Worm (Caenorhabditis elegans): ENCODE results near the gene nmad-1.
A peak's percentile ranks its signal among the peaks of the same experiment; 100 is the strongest.

The nmad-1 gene

DNA sequence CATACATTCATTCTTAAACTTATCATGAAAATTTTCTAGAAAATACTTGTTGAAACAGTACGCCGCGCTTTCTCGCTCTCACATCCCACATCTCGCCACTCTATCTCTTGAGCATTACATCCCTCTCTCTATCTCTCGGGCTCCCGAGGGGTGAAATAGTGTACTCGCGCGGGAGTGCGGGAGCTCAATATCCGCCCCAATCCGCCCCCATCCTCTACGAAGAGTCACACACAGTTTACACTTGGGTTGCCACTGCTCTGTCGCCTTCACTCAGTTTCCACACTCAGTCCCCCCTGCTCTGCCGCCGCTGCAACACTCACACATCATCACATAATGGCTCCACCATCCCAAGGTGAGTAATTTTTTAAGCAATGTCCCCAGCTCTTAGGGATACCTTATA is 10.1 kb upstream of the nmad-1 start, which contains the start of gene mlc-3:
Gene mlc-3, plus strand, starts transcription at position 227 of the 400 bp plus-strand sequence.
- TF ChIP-seq fkh-2 (tag; optimal IDR thresholded peaks at IDR 0.05) = no peak
- TF ChIP-seq aly-2 (tag; optimal IDR thresholded peaks at IDR 0.05) = no peak
- no peak for TF ChIP-seq lsy-12 (tag; optimal IDR thresholded peaks at IDR 0.05)
- TF ChIP-seq R02D3.7 (tag; optimal IDR thresholded peaks at IDR 0.05) = no peak
- TF ChIP-seq nhr-237 (tag; optimal IDR thresholded peaks at IDR 0.05) = no peak
- no peak for TF ChIP-seq daf-12 (tag; optimal IDR thresholded peaks at IDR 0.05)
- TF ChIP-seq ceh-16 (tag; optimal IDR thresholded peaks at IDR 0.05) = no peak
- TF ChIP-seq unc-39 (tag; optimal IDR thresholded peaks at IDR 0.05) = no peak
- no peak for TF ChIP-seq ztf-4 (tag; optimal IDR thresholded peaks at IDR 0.05)
- no peak for TF ChIP-seq ztf-11 (tag; optimal IDR thresholded peaks at IDR 0.05)
- TF ChIP-seq pqm-1 (tag; optimal IDR thresholded peaks at IDR 0.05) = no peak
- no peak for TF ChIP-seq lin-39 (tag; optimal IDR thresholded peaks at IDR 0.05)
- TF ChIP-seq ceh-9 (tag; optimal IDR thresholded peaks at IDR 0.05) = no peak
- no peak for TF ChIP-seq nhr-77 (tag; optimal IDR thresholded peaks at IDR 0.05)
- no peak for TF ChIP-seq ceh-82 (tag; optimal IDR thresholded peaks at IDR 0.05)
- no peak for TF ChIP-seq nhr-12 (tag; optimal IDR thresholded peaks at IDR 0.05)
- TF ChIP-seq mml-1 (tag; optimal IDR thresholded peaks at IDR 0.05) = no peak

DNA sequence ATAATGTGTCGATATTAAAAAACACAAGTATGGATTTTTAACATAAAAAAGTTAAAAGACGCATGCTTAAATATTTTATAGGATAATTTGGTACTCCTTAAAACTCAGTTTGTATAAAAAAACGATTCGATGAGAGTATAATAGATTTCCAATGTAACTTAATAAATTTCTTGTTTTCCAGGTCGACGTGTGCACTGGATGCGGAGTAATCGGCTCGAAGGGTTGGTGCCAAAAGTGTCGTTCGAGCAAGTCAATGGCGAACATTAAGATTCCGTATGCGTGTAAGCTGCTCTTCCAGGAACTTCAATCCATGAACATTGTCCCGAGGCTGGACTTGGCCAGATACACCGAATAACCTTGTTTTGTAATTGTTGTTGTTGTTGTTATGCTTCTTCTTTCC is 9.6 kb upstream of the nmad-1 start:
- no peak for TF ChIP-seq lsy-12 (tag; optimal IDR thresholded peaks at IDR 0.05)

DNA sequence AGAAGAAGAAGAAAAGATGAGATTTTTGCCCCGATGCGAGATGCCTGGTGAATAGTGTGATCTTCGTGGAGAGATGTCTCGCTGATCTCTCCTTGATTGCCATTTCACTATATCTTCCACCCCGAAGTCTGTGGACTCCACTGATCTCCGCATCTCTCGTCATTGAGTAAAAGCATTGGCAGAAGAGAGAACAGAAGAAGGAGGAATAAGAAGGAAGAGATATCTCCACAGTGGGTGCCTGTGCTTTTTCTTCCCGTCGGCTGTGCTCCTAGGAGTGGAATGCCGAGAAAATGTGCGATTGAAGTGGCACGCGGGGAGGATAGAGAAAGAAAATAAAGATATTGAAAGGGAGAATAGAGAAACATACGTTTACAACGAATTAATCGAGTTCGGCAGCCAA is 8.9 kb upstream of the nmad-1 start:
- TF ChIP-seq nfya-1 (tag; optimal IDR thresholded peaks at IDR 0.05; ENCODE audit: insufficient read depth) (peak; percentile 23), unc-39 (tag; optimal IDR thresholded peaks at IDR 0.05) (no peak)

DNA sequence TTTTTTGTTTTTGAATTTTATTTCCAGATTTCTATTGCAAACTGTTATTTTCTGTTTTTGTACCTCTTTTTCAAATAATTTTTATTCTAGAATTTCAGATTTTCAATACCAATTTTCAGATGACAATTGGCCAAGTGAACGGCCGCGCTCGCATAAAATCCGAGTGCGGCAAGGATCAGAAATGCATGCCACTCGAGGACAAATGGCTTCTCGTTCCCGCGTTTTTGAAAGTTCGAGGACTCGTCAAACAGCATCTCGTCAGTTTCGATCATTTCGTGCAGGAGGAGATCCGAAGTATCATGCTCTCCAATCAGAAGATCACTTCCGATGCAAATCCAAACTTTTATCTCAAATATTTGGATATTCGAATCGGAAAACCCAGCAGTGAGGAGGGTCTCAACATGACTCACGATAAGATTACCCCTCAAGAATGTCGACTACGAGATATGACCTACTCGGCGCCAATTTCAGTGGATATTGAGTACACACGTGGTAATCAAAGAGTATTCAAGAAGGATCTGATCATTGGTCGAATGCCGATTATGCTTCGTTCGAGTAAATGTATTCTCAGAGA is 2.6 kb upstream of the nmad-1 start, which contains the start of gene rpc-2:
Gene rpc-2, plus strand, starts transcription at position 120 of the 574 bp plus-strand sequence.
- no peak for TF ChIP-seq ZK546.5 (tag; optimal IDR thresholded peaks at IDR 0.05)
- TF ChIP-seq ama-1 (optimal IDR thresholded peaks at IDR 0.05) = peak; percentile 64
- no peak for TF ChIP-seq jun-1 (tag; optimal IDR thresholded peaks at IDR 0.05)
- no peak for TF ChIP-seq ceh-28 (tag; optimal IDR thresholded peaks at IDR 0.05)
- no peak for TF ChIP-seq skn-1 (tag; optimal IDR thresholded peaks at IDR 0.05)
- no peak for TF ChIP-seq nhr-77 (tag; optimal IDR thresholded peaks at IDR 0.05)
- TF ChIP-seq elt-2 (tag; optimal IDR thresholded peaks at IDR 0.05) = peak; percentile 8

DNA sequence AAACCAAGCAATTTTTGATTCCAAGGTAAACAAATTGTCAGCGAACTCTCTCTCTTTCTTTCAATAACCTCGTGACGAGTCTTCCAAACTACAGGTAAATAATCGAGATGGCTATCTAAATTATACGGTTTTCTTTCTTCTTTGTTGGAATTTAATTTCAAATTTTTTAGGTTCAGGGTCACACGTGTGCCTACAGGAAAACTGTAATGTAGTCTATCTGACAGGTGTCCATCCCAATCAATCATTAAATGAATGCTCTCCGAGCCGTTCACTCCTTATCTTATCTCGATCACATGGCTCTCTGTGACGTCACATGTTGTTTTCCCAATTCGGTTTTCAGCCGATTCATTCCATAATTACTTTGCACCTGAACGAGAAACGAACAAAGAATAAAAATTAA is 1.6 kb downstream of the nmad-1 start:
- TF ChIP-seq elt-1 (tag; optimal IDR thresholded peaks at IDR 0.05) (peak; percentile 52), pqm-1 (tag; optimal IDR thresholded peaks at IDR 0.05) (peak; percentile 70), R02D3.7 (tag; optimal IDR thresholded peaks at IDR 0.05) (no peak), pha-4 (tag; optimal IDR thresholded peaks at IDR 0.05) (peak; percentile 53), nhr-43 (tag; optimal IDR thresholded peaks at IDR 0.05; ENCODE audit: poor library complexity, severe bottlenecking) (no peak), hmg-11 (tag; optimal IDR thresholded peaks at IDR 0.05) (no peak), elt-2 (tag; optimal IDR thresholded peaks at IDR 0.05) (peak; percentile 87), tbx-2 (tag; optimal IDR thresholded peaks at IDR 0.05) (no peak), nhr-25 (tag; optimal IDR thresholded peaks at IDR 0.05) (no peak), ztf-4 (tag; optimal IDR thresholded peaks at IDR 0.05) (no peak), lin-39 (tag; optimal IDR thresholded peaks at IDR 0.05) (no peak), ama-1 (optimal IDR thresholded peaks at IDR 0.05) (peak; percentile 35)

DNA sequence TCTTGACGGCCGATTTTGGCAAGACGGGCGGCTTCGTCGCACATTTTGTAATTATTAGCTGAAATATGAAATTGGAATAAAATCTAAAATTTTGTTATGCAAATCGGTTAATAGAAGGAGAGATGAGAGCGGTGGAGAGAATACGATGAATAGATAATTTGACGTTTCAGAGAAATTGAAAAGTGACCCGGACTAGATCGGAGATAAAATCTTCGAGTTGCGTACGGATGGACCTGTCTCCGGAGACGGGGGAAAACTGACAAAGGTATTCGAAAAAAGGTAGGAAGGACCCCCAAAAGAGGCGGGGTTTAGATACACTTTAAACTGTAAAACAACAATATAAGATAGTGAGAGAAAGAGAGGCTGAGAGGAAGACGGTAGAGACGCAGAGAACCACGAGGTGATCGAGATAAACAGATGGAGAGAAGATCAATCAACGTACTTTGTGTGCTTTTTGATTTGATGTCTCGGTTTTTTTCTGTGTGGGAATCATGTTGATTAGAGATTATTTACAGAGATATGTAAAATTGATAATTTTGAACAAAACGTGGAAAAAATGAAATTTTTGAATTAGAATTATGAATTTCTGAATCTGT is 2.6 kb downstream of the nmad-1 start, which contains the start of gene F09F7.6:
Gene F09F7.6, minus strand, starts transcription at position 64 of the 596 bp plus-strand sequence.
- TF ChIP-seq ama-1 (optimal IDR thresholded peaks at IDR 0.05) (peak; percentile 87), snpc-4 (tag; optimal IDR thresholded peaks at IDR 0.05) (no peak), R02D3.7 (tag; optimal IDR thresholded peaks at IDR 0.05) (peak; percentile 8), fkh-2 (tag; optimal IDR thresholded peaks at IDR 0.05) (no peak), nhr-43 (tag; optimal IDR thresholded peaks at IDR 0.05; ENCODE audit: poor library complexity, severe bottlenecking) (peak; percentile 78), mml-1 (tag; optimal IDR thresholded peaks at IDR 0.05) (no peak), ceh-28 (tag; optimal IDR thresholded peaks at IDR 0.05) (peak; percentile 27), nfya-1 (tag; optimal IDR thresholded peaks at IDR 0.05; ENCODE audit: insufficient read depth) (peak; percentile 53), nhr-77 (tag; optimal IDR thresholded peaks at IDR 0.05) (no peak), nhr-12 (tag; optimal IDR thresholded peaks at IDR 0.05) (no peak), nhr-28 (tag; optimal IDR thresholded peaks at IDR 0.05) (no peak), ceh-82 (tag; optimal IDR thresholded peaks at IDR 0.05) (no peak), lin-39 (tag; optimal IDR thresholded peaks at IDR 0.05) (peak; percentile 47), elt-1 (tag; optimal IDR thresholded peaks at IDR 0.05) (peak; percentile 95), nhr-11 (tag; optimal IDR thresholded peaks at IDR 0.05) (no peak), mdl-1 (tag; optimal IDR thresholded peaks at IDR 0.05) (peak; percentile 35), nhr-67 (tag; optimal IDR thresholded peaks at IDR 0.05) (no peak), nhr-23 (tag; optimal IDR thresholded peaks at IDR 0.05) (peak; percentile 58), ceh-16 (tag; optimal IDR thresholded peaks at IDR 0.05) (no peak), tbx-2 (tag; optimal IDR thresholded peaks at IDR 0.05) (no peak), skn-1 (tag; optimal IDR thresholded peaks at IDR 0.05) (no peak), elt-3 (tag; optimal IDR thresholded peaks at IDR 0.05) (no peak), egl-5 (tag; optimal IDR thresholded peaks at IDR 0.05) (peak; percentile 37), nhr-76 (tag; optimal IDR thresholded peaks at IDR 0.05) (no peak), sea-2 (GFP tag; optimal IDR thresholded peaks at IDR 0.05) (no peak)

Data from whole organism, L3 larva.